Worm (Caenorhabditis elegans) whole organism, L3 larva: ENCODE data around the gene tin-9.1.

Experiments used
- R02D3.7 ChIP-seq: fragments of 150-350 bp; optimal IDR thresholded peaks from 2 replicates; lab custom pipeline; 2014; ENCODE audit warnings: missing biosample characterization, missing genetic modification characterization
- aly-2 ChIP-seq: fragments of 150-350 bp; optimal IDR thresholded peaks from 2 replicates; lab custom pipeline; 2014; ENCODE audit warnings: missing biosample characterization, missing genetic modification characterization
- ama-1 ChIP-seq: fragments of 150-350 bp; optimal IDR thresholded peaks from 2 replicates; lab custom pipeline; 2018
- ceh-16 ChIP-seq: sonication (generic microtip); optimal IDR thresholded peaks from 2 replicates; lab custom pipeline; 2017; ENCODE audit warnings: missing biosample characterization, missing genetic modification characterization
- ceh-28 ChIP-seq: fragments of 150-350 bp; optimal IDR thresholded peaks from 2 replicates; lab custom pipeline; 2014; ENCODE audit warnings: missing biosample characterization, missing genetic modification reagents, missing genetic modification characterization
- ceh-82 ChIP-seq: fragments of 150-350 bp; optimal IDR thresholded peaks from 2 replicates; lab custom pipeline; 2014; ENCODE audit warnings: missing biosample characterization, missing genetic modification characterization
- daf-12 ChIP-seq: fragments of 150-350 bp; optimal IDR thresholded peaks from 2 replicates; lab custom pipeline; 2014; ENCODE audit warnings: missing biosample characterization, missing genetic modification reagents, missing genetic modification characterization
- egl-27 ChIP-seq: sonication (generic microtip); optimal IDR thresholded peaks from 4 replicates; lab custom pipeline; 2017; ENCODE audit warnings: missing biosample characterization, missing genetic modification reagents, missing genetic modification characterization
- egl-5 ChIP-seq: fragments of 150-350 bp; optimal IDR thresholded peaks from 2 replicates; lab custom pipeline; 2017; ENCODE audit warnings: missing biosample characterization, missing genetic modification reagents, missing genetic modification characterization, inconsistent platforms
- elt-1 ChIP-seq: fragments of 150-350 bp; optimal IDR thresholded peaks from 2 replicates; lab custom pipeline; 2014; ENCODE audit warnings: missing biosample characterization, missing genetic modification characterization
- elt-3 ChIP-seq, 3 experiments: fragments of 150-350 bp in 1 of 3; sonication (generic microtip) in 2 of 3; optimal IDR thresholded peaks; 2 replicates in 2 of 3; 4 replicates in 1 of 3; lab custom pipeline; 2014 to 2017; ENCODE audit warnings: missing biosample characterization in 3 of 3, missing genetic modification characterization in 3 of 3
- fkh-10 ChIP-seq: sonication (generic microtip); optimal IDR thresholded peaks from 2 replicates; lab custom pipeline; 2017; ENCODE audit warnings: missing biosample characterization, missing genetic modification reagents, missing genetic modification characterization
- fkh-2 ChIP-seq: fragments of 150-350 bp; optimal IDR thresholded peaks from 2 replicates; lab custom pipeline; 2014; ENCODE audit warnings: missing biosample characterization, missing genetic modification reagents, missing genetic modification characterization
- jun-1 ChIP-seq: fragments of 150-350 bp; optimal IDR thresholded peaks from 2 replicates; lab custom pipeline; 2014; ENCODE audit warnings: missing biosample characterization, missing genetic modification reagents, missing genetic modification characterization
- lin-39 ChIP-seq: fragments of 150-350 bp; optimal IDR thresholded peaks from 2 replicates; lab custom pipeline; 2018; ENCODE audit warnings: missing biosample characterization, missing genetic modification reagents, missing genetic modification characterization
- lsy-12 ChIP-seq: sonication (generic microtip); optimal IDR thresholded peaks from 2 replicates; lab custom pipeline; 2016; ENCODE audit warnings: mild to moderate bottlenecking, missing genetic modification characterization, missing compliant biosample characterization
- mdl-1 ChIP-seq: fragments of 150-350 bp; optimal IDR thresholded peaks from 2 replicates; lab custom pipeline; 2014; ENCODE audit warnings: missing biosample characterization, missing genetic modification characterization
- mml-1 ChIP-seq: fragments of 150-350 bp; sonication (generic microtip); optimal IDR thresholded peaks from 3 replicates; lab custom pipeline; 2014; ENCODE audit warnings: missing biosample characterization, missing genetic modification characterization
- nhr-11 ChIP-seq: fragments of 150-350 bp; optimal IDR thresholded peaks from 2 replicates; lab custom pipeline; 2014; ENCODE audit warnings: missing biosample characterization, missing genetic modification characterization
- nhr-12 ChIP-seq: fragments of 150-350 bp; optimal IDR thresholded peaks from 2 replicates; lab custom pipeline; 2014; ENCODE audit warnings: missing biosample characterization, missing genetic modification characterization
- nhr-23 ChIP-seq: fragments of 150-350 bp; optimal IDR thresholded peaks from 2 replicates; lab custom pipeline; 2014; ENCODE audit warnings: missing biosample characterization, missing genetic modification reagents, missing genetic modification characterization
- nhr-25 ChIP-seq: sonication (generic microtip); optimal IDR thresholded peaks from 2 replicates; lab custom pipeline; 2017; ENCODE audit warnings: missing biosample characterization, missing genetic modification characterization
- nhr-28 ChIP-seq: fragments of 150-350 bp; optimal IDR thresholded peaks from 2 replicates; lab custom pipeline; 2014; ENCODE audit warnings: missing biosample characterization, missing genetic modification characterization
- nhr-43 ChIP-seq: sonication (generic microtip); optimal IDR thresholded peaks from 2 replicates; lab custom pipeline; 2016; ENCODE audit warnings: mild to moderate bottlenecking, missing genetic modification characterization, missing compliant biosample characterization; ENCODE audit not compliant: poor library complexity, severe bottlenecking
- nhr-67 ChIP-seq: fragments of 150-350 bp; optimal IDR thresholded peaks from 2 replicates; lab custom pipeline; 2014; ENCODE audit warnings: missing biosample characterization, missing genetic modification characterization
- nhr-77 ChIP-seq: fragments of 150-350 bp; optimal IDR thresholded peaks from 2 replicates; lab custom pipeline; 2014; ENCODE audit warnings: missing biosample characterization, missing genetic modification characterization
- pha-4 ChIP-seq: fragments of 150-350 bp; optimal IDR thresholded peaks from 2 replicates; lab custom pipeline; 2014; ENCODE audit warnings: missing biosample characterization, missing genetic modification reagents, missing genetic modification characterization
- sea-2 ChIP-seq: fragments of 150-350 bp; sonication (generic microtip); optimal IDR thresholded peaks from 4 replicates; lab custom pipeline; 2014; ENCODE audit warnings: missing biosample characterization, missing genetic modification reagents, missing genetic modification characterization
- skn-1 ChIP-seq: fragments of 150-350 bp; optimal IDR thresholded peaks from 2 replicates; lab custom pipeline; 2014; ENCODE audit warnings: missing biosample characterization, missing genetic modification characterization
- snpc-4 ChIP-seq: fragments of 150-350 bp; optimal IDR thresholded peaks from 2 replicates; lab custom pipeline; 2014; ENCODE audit warnings: missing biosample characterization, missing genetic modification characterization
- tbx-2 ChIP-seq: sonication (generic microtip); optimal IDR thresholded peaks from 2 replicates; lab custom pipeline; 2016; ENCODE audit warnings: mild to moderate bottlenecking, missing genetic modification characterization, missing compliant biosample characterization
- unc-39 ChIP-seq: sonication (generic microtip); optimal IDR thresholded peaks from 4 replicates; lab custom pipeline; 2017; ENCODE audit warnings: missing biosample characterization, missing genetic modification characterization
- unc-62 ChIP-seq: fragments of 150-350 bp; sonication (generic microtip); optimal IDR thresholded peaks from 4 replicates; lab custom pipeline; 2014; ENCODE audit warnings: missing biosample characterization, missing genetic modification reagents, missing genetic modification characterization
- zag-1 ChIP-seq: fragments of 150-350 bp; optimal IDR thresholded peaks from 2 replicates; lab custom pipeline; 2014; ENCODE audit warnings: missing biosample characterization, missing genetic modification characterization
- ztf-4 ChIP-seq: fragments of 150-350 bp; optimal IDR thresholded peaks from 2 replicates; lab custom pipeline; 2014; ENCODE audit warnings: missing biosample characterization, missing genetic modification characterization

The tin-9.1 gene

DNA sequence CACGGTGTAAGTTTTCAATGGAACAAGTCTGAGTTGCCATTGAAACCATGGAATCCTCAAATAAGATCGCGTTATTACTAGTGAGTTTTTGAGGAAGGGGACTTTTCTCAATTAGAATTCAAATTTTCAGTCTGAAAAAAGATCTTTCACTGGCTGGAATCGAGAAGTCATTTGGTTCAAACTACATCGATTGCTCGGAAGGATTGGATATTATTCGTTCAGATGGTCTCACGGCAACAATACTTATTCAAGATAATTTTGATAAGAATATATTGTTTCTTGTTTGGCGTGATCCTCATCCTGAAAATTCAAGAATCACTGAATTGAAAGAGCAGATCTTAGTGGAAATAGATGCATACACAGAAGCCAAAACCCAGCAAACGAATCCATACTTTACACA, 23.0 kb upstream of the tin-9.1 start:
- no peak for TF ChIP-seq ztf-4 (tag; lab: Kevin White, UChicago)
- TF ChIP-seq ama-1 (lab: Kevin White, UChicago): no peak
- no peak for TF ChIP-seq fkh-2 (tag; lab: Kevin White, UChicago)
- TF ChIP-seq nhr-28: no peak
- TF ChIP-seq nhr-77 (tag; lab: Kevin White, UChicago): no peak
- no peak for TF ChIP-seq egl-5
- TF ChIP-seq pha-4 (tag; lab: Kevin White, UChicago): no peak
- TF ChIP-seq zag-1 (tag; lab: Kevin White, UChicago): no peak
- TF ChIP-seq unc-62 (GFP tag; lab: Kevin White, UChicago): no peak
- no peak for TF ChIP-seq R02D3.7 (tag; lab: Kevin White, UChicago)
- no peak for TF ChIP-seq unc-39 (tag; lab: Kevin White, UChicago)
- TF ChIP-seq lin-39 (tag; lab: Kevin White, UChicago): no peak
- TF ChIP-seq elt-1 (tag; lab: Kevin White, UChicago): no peak
- no peak for TF ChIP-seq nhr-25 (tag; lab: Kevin White, UChicago)
- no peak for TF ChIP-seq nhr-23
- no peak for TF ChIP-seq aly-2 (tag; lab: Kevin White, UChicago)
- no peak for TF ChIP-seq lsy-12
- no peak for TF ChIP-seq sea-2 (GFP tag; lab: Kevin White, UChicago)
- TF ChIP-seq jun-1 (tag; lab: Kevin White, UChicago): no peak
- TF ChIP-seq nhr-67 (tag; lab: Kevin White, UChicago): no peak
- TF ChIP-seq, all 47 proteins: peak for 0

- no peak for TF ChIP-seq elt-3 (tag; optimal IDR thresholded peaks at IDR 0.05; lab: Kevin White, UChicago)
- no peak for TF ChIP-seq snpc-4 (tag; lab: Kevin White, UChicago)
- TF ChIP-seq nhr-11 (tag; lab: Kevin White, UChicago): no peak
- no peak for TF ChIP-seq skn-1 (tag; lab: Kevin White, UChicago)
- no peak for TF ChIP-seq ceh-82 (tag; lab: Kevin White, UChicago)
Observed at ce11 chrIV:7065022-7065421, 20.6 kb upstream of the tin-9.1 start, which contains the start of gene Y43B11AL.1. TSS of gene Y43B11AL.1 (plus strand) at chrIV:7065322.

DNA sequence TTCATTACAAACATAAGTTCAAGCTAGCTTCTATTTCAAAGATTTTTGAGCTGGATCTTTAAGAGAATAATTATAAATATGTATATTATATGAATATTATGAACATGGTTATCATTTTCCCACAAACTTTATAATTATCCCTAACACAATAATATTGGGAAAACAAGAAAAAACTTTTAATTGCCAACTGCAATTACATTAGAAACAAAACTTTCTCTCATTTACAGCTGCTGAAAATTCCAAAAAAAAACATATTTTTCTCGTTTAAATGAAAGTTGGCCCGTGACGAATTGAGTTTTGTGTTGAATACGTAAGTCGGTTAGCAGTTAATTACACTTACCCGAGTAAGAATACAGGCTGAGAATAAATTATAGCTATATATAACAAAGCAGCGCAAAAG, 18.3 kb upstream of the tin-9.1 start:
- TF ChIP-seq R02D3.7 (tag; lab: Kevin White, UChicago): no peak
- no peak for TF ChIP-seq elt-3 (tag; optimal IDR thresholded peaks at IDR 0.05; lab: Kevin White, UChicago)
- no peak for TF ChIP-seq nhr-77 (tag; lab: Kevin White, UChicago)
- TF ChIP-seq egl-27 (tag; lab: Kevin White, UChicago): no peak
- TF ChIP-seq nhr-43 (tag; lab: Kevin White, UChicago): no peak
- no peak for TF ChIP-seq egl-5
- TF ChIP-seq ceh-28 (tag; lab: Kevin White, UChicago): no peak
- no peak for TF ChIP-seq tbx-2 (tag; lab: Kevin White, UChicago)
- no peak for TF ChIP-seq daf-12
- no peak for TF ChIP-seq mdl-1 (tag; lab: Kevin White, UChicago)
- TF ChIP-seq nhr-67 (tag; lab: Kevin White, UChicago): no peak
- no peak for TF ChIP-seq nhr-25 (tag; lab: Kevin White, UChicago)
- no peak for TF ChIP-seq jun-1 (tag; lab: Kevin White, UChicago)
- TF ChIP-seq ceh-16 (tag; lab: Kevin White, UChicago): no peak
- TF ChIP-seq, all 47 proteins: peak for 0

ce11 chrIV:7057677-7058076, 13.3 kb upstream of the tin-9.1 start, which contains the start of gene srx-50:
TSS of gene srx-50 (plus strand) at chrIV:7057977.
- TF ChIP-seq fkh-10 (GFP tag; lab: Kevin White, UChicago) (peak; percentile 18), zag-1 (tag; lab: Kevin White, UChicago) (no peak)

DNA sequence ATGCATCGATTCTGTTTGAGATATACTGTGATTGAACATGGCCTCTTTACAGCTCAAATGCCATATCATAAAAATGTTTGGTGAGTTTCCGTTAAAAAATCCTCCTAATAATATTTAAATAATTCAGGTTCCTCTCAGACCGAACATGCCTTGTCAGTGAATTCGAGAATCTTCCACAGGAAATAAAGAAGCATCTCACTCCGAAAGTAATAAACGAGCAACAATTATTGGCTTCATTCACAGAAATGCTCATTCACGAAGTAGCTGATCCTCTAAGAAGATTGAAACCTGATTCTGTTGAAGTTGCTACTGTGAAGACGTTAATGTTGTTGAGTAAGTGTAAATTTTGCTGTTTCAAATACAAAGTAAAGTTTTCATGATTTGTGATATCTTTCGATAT, 7.7 kb upstream of the tin-9.1 start:
- peak; percentile 76 for TF ChIP-seq ama-1 (lab: Kevin White, UChicago)
- TF ChIP-seq pha-4 (tag; lab: Kevin White, UChicago): no peak

DNA sequence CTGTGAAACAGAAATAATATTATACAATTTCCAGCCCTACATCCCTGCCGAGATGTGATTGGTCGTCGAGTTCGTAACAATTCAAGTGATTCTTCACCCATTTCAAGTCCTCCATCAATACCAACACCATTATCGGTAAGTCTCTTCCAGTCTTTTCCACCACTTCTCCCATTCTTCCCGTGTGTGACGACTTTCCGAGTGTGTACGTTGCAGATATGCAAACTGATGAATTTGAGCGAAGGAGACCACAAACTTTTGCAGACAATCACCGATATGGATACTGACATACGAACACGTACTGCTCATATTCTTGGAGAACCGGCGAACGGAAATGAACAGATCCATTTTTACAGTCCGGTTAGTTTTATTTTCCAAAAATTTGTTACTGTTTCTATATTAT, 7.1 kb upstream of the tin-9.1 start:
- no peak for TF ChIP-seq lsy-12
- TF ChIP-seq mml-1 (tag; lab: Kevin White, UChicago): no peak
- TF ChIP-seq nhr-12 (tag; lab: Kevin White, UChicago): no peak
- no peak for TF ChIP-seq elt-3 (tag; optimal IDR thresholded peaks at IDR 0.05; lab: Kevin White, UChicago)
- TF ChIP-seq elt-1 (tag; lab: Kevin White, UChicago): no peak
- TF ChIP-seq fkh-10 (GFP tag; lab: Kevin White, UChicago): peak; percentile 12
- no peak for TF ChIP-seq nhr-25 (tag; lab: Kevin White, UChicago)
- no peak for TF ChIP-seq egl-5
- peak; percentile 86 for TF ChIP-seq ama-1 (lab: Kevin White, UChicago)
- TF ChIP-seq, all 47 proteins: peak for 2
